Worm (Caenorhabditis elegans) whole organism, L2 larva: Measurements from ENCODE around the gene fbxa-36.

Source experiments
- C34F6.9 ChIP-seq: fragments of 150-350 bp; optimal IDR thresholded peaks from 2 replicates; lab custom pipeline; 2014; ENCODE audit warnings: missing biosample characterization, missing genetic modification characterization
- F13H6.1 ChIP-seq: sonication (generic microtip); optimal IDR thresholded peaks from 2 replicates; lab custom pipeline; 2016; ENCODE audit warnings: missing genetic modification characterization, missing compliant biosample characterization
- R02D3.7 ChIP-seq: fragments of 150-350 bp; optimal IDR thresholded peaks from 2 replicates; lab custom pipeline; 2014; ENCODE audit warnings: missing biosample characterization, missing genetic modification characterization
- Y55F3AM.14 ChIP-seq: fragments of 200-800 bp; sonication (Bioruptor generic); optimal IDR thresholded peaks from 2 replicates; lab custom pipeline; 2018; ENCODE audit warnings: mild to moderate bottlenecking, missing genetic modification characterization, missing compliant biosample characterization
- ZK546.5 ChIP-seq: sonication (generic microtip); optimal IDR thresholded peaks from 2 replicates; lab custom pipeline; 2017; ENCODE audit warnings: missing biosample characterization, missing genetic modification characterization
- alr-1 ChIP-seq: fragments of 150-350 bp; optimal IDR thresholded peaks from 2 replicates; lab custom pipeline; 2014; ENCODE audit warnings: missing biosample characterization, missing genetic modification characterization
- ama-1 ChIP-seq: fragments of 150-350 bp; optimal IDR thresholded peaks from 2 replicates; lab custom pipeline; 2018; ENCODE audit warnings: inconsistent platforms
- blmp-1 ChIP-seq: sonication (generic microtip); optimal IDR thresholded peaks from 2 replicates; lab custom pipeline; 2017; ENCODE audit warnings: missing genetic modification characterization, mild to moderate bottlenecking, missing compliant biosample characterization, antibody characterized with exemption, moderate library complexity; ENCODE audit not compliant: insufficient read depth
- crh-2 ChIP-seq: sonication (generic microtip); optimal IDR thresholded peaks from 2 replicates; lab custom pipeline; 2017; ENCODE audit warnings: missing biosample characterization, missing genetic modification characterization
- elt-1 ChIP-seq: fragments of 150-350 bp; optimal IDR thresholded peaks from 2 replicates; lab custom pipeline; 2014; ENCODE audit warnings: missing biosample characterization, missing genetic modification characterization
- elt-3 ChIP-seq: sonication (generic microtip); optimal IDR thresholded peaks from 2 replicates; lab custom pipeline; 2017; ENCODE audit warnings: missing biosample characterization, missing genetic modification characterization
- fos-1 ChIP-seq: fragments of 150-350 bp; optimal IDR thresholded peaks from 2 replicates; lab custom pipeline; 2014; ENCODE audit warnings: missing biosample characterization, missing genetic modification characterization
- gmeb-1 ChIP-seq: fragments of 150-350 bp; optimal IDR thresholded peaks from 2 replicates; lab custom pipeline; 2014; ENCODE audit warnings: missing biosample characterization, missing genetic modification characterization
- lin-11 ChIP-seq: fragments of 150-350 bp; sonication (generic microtip); optimal IDR thresholded peaks from 2 replicates; lab custom pipeline; 2014; ENCODE audit warnings: missing biosample characterization, missing genetic modification characterization, inconsistent platforms, mixed read lengths
- lin-13 ChIP-seq: fragments of 150-350 bp; optimal IDR thresholded peaks from 2 replicates; lab custom pipeline; 2014; ENCODE audit warnings: missing biosample characterization, missing genetic modification reagents, missing genetic modification characterization
- lin-39 ChIP-seq: fragments of 150-350 bp; optimal IDR thresholded peaks from 2 replicates; lab custom pipeline; 2014; ENCODE audit warnings: missing biosample characterization, missing genetic modification reagents, missing genetic modification characterization
- lsy-2 ChIP-seq, 2 experiments: fragments of 150-350 bp in 1 of 2; sonication (generic microtip) in 1 of 2; optimal IDR thresholded peaks; 2 replicates each; lab custom pipeline; 2014 to 2017; ENCODE audit warnings: missing biosample characterization in 2 of 2, missing genetic modification characterization in 2 of 2
- mab-5 ChIP-seq: fragments of 150-350 bp; optimal IDR thresholded peaks from 2 replicates; lab custom pipeline; 2014; ENCODE audit warnings: missing biosample characterization, missing genetic modification characterization
- mbf-1 ChIP-seq: sonication (generic microtip); optimal IDR thresholded peaks from 2 replicates; lab custom pipeline; 2017; ENCODE audit warnings: missing biosample characterization, missing genetic modification characterization
- mdl-1 ChIP-seq, 2 experiments: fragments of 150-350 bp in 1 of 2; sonication (generic microtip) in 1 of 2; optimal IDR thresholded peaks; 2 replicates each; lab custom pipeline; 2017; ENCODE audit warnings: missing biosample characterization in 2 of 2, missing genetic modification characterization in 2 of 2
- nhr-10 ChIP-seq: sonication (generic microtip); optimal IDR thresholded peaks from 2 replicates; lab custom pipeline; 2017; ENCODE audit warnings: missing biosample characterization, missing genetic modification characterization
- nhr-11 ChIP-seq: fragments of 150-350 bp; optimal IDR thresholded peaks from 2 replicates; lab custom pipeline; 2014; ENCODE audit warnings: missing biosample characterization, missing genetic modification characterization
- nhr-12 ChIP-seq: fragments of 150-350 bp; optimal IDR thresholded peaks from 2 replicates; lab custom pipeline; 2014; ENCODE audit warnings: missing biosample characterization, missing genetic modification characterization
- nhr-129 ChIP-seq: fragments of 150-350 bp; optimal IDR thresholded peaks from 2 replicates; lab custom pipeline; 2014; ENCODE audit warnings: missing biosample characterization, missing genetic modification characterization
- nhr-21 ChIP-seq: fragments of 150-350 bp; optimal IDR thresholded peaks from 2 replicates; lab custom pipeline; 2014; ENCODE audit warnings: missing biosample characterization, missing genetic modification characterization
- nhr-23 ChIP-seq: fragments of 150-350 bp; optimal IDR thresholded peaks from 2 replicates; lab custom pipeline; 2014; ENCODE audit warnings: missing biosample characterization, missing genetic modification reagents, missing genetic modification characterization
- nhr-237 ChIP-seq: fragments of 150-350 bp; optimal IDR thresholded peaks from 2 replicates; lab custom pipeline; 2014; ENCODE audit warnings: missing biosample characterization, missing genetic modification characterization
- nhr-25 ChIP-seq: fragments of 150-350 bp; sonication (generic microtip); optimal IDR thresholded peaks from 3 replicates; lab custom pipeline; 2014; ENCODE audit warnings: missing biosample characterization, missing genetic modification characterization
- nhr-77 ChIP-seq: fragments of 150-350 bp; optimal IDR thresholded peaks from 2 replicates; lab custom pipeline; 2014; ENCODE audit warnings: missing biosample characterization, missing genetic modification characterization
- peb-1 ChIP-seq: fragments of 150-350 bp; optimal IDR thresholded peaks from 2 replicates; lab custom pipeline; 2014; ENCODE audit warnings: missing biosample characterization, missing genetic modification characterization
- sma-3 ChIP-seq: sonication (generic microtip); optimal IDR thresholded peaks from 2 replicates; lab custom pipeline; 2016; ENCODE audit warnings: missing genetic modification reagents, missing genetic modification characterization, missing compliant biosample characterization
- snpc-4 ChIP-seq: fragments of 150-350 bp; optimal IDR thresholded peaks from 2 replicates; lab custom pipeline; 2014; ENCODE audit warnings: missing biosample characterization, missing genetic modification characterization
- unc-39 ChIP-seq: fragments of 150-350 bp; optimal IDR thresholded peaks from 2 replicates; lab custom pipeline; 2014; ENCODE audit warnings: missing biosample characterization, missing genetic modification characterization
- unc-62 ChIP-seq: fragments of 150-350 bp; optimal IDR thresholded peaks from 2 replicates; lab custom pipeline; 2014; ENCODE audit warnings: missing biosample characterization, missing genetic modification reagents, missing genetic modification characterization
- zag-1 ChIP-seq: fragments of 150-350 bp; optimal IDR thresholded peaks from 2 replicates; lab custom pipeline; 2014; ENCODE audit warnings: missing biosample characterization, missing genetic modification characterization
- ztf-4 ChIP-seq: fragments of 150-350 bp; optimal IDR thresholded peaks from 2 replicates; lab custom pipeline; 2014; ENCODE audit warnings: missing biosample characterization, missing genetic modification characterization

The fbxa-36 gene

ce11 chrIII:1303414-1303813 lies 10.4 kb upstream of the fbxa-36 start, which contains the start of gene fbxa-75:
Gene fbxa-75 (plus strand): TSS chrIII:1303714.
- no peak for TF ChIP-seq lsy-2 (tag; optimal IDR thresholded peaks at IDR 0.05; lab: Kevin White, UChicago)
- no peak for TF ChIP-seq nhr-129
- no peak for TF ChIP-seq gmeb-1
- TF ChIP-seq ZK546.5 (tag; lab: Kevin White, UChicago): no peak
- no peak for TF ChIP-seq lin-13
- no peak for TF ChIP-seq F13H6.1 (tag; lab: Kevin White, UChicago)
- no peak for TF ChIP-seq C34F6.9 (tag; lab: Kevin White, UChicago)
- TF ChIP-seq mab-5 (tag; lab: Kevin White, UChicago): no peak
- TF ChIP-seq mbf-1 (tag; lab: Kevin White, UChicago): no peak
- TF ChIP-seq ztf-4 (tag; lab: Kevin White, UChicago): no peak
- no peak for TF ChIP-seq R02D3.7 (tag; lab: Kevin White, UChicago)
- TF ChIP-seq nhr-12: no peak
- no peak for TF ChIP-seq crh-2 (tag; lab: Kevin White, UChicago)
- TF ChIP-seq unc-39 (tag; lab: Kevin White, UChicago): no peak
- no peak for TF ChIP-seq unc-62 (GFP tag; lab: Kevin White, UChicago)
- no peak for TF ChIP-seq elt-1 (tag; lab: Kevin White, UChicago)
- no peak for TF ChIP-seq ama-1 (lab: Kevin White, UChicago)
- no peak for TF ChIP-seq alr-1 (tag; lab: Kevin White, UChicago)
- TF ChIP-seq nhr-77 (tag; lab: Kevin White, UChicago): no peak

ce11 chrIII:1297604-1298003 lies 4.6 kb upstream of the fbxa-36 start, which contains the start of gene fbxa-28:
Gene fbxa-28 (plus strand): TSS chrIII:1297904.
- TF ChIP-seq nhr-25 (tag; lab: Kevin White, UChicago) (no peak), nhr-11 (tag; lab: Kevin White, UChicago) (no peak), unc-39 (tag; lab: Kevin White, UChicago) (no peak), peb-1 (tag; lab: Kevin White, UChicago) (no peak), lin-13 (no peak), nhr-21 (tag; lab: Kevin White, UChicago) (no peak), elt-1 (tag; lab: Kevin White, UChicago) (no peak), nhr-23 (tag; lab: Kevin White, UChicago) (no peak), ztf-4 (tag; lab: Kevin White, UChicago) (no peak), snpc-4 (tag; lab: Kevin White, UChicago) (no peak), nhr-237 (tag; lab: Kevin White, UChicago) (no peak), elt-3 (tag; lab: Kevin White, UChicago) (no peak), R02D3.7 (tag; lab: Kevin White, UChicago) (no peak), F13H6.1 (tag; lab: Kevin White, UChicago) (no peak), lsy-2 (tag; optimal IDR thresholded peaks at IDR 0.05; lab: Kevin White, UChicago) (no peak), lin-11 (tag; lab: Kevin White, UChicago) (no peak), zag-1 (tag; lab: Kevin White, UChicago) (no peak), unc-62 (GFP tag; lab: Kevin White, UChicago) (no peak)

ce11 chrIII:1295149-1295716 lies 2.2 kb upstream of the fbxa-36 start, which contains the start of gene fbxa-35:
Gene fbxa-35 (plus strand): TSS chrIII:1295666.
- TF ChIP-seq fos-1 (tag; lab: Kevin White, UChicago) (peak; percentile 87), lin-39 (tag; lab: Kevin White, UChicago) (no peak), mdl-1 (tag; optimal IDR thresholded peaks at IDR 0.05; lab: Kevin White, UChicago) (no peak)

DNA sequence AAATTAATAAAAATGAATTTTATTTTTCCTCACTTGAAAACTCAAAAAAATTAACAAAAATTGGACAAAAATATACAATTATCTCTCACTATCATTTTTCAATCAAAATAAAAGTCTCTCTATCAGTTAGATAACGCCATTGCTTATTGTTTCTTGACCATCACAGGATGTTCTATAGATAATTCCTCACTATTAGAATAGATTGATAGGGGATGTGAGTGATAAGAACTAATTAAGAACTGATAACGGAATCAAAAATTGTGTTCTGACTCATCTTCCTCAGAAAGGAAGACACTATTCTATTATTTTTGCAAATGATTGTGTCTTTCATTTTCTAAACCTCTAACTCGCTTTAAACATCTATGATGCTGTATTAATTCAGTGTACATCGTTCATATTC lies 3.9 kb downstream of the fbxa-36 start:
- TF ChIP-seq blmp-1 (tag; lab: Kevin White, UChicago) (no peak), fos-1 (tag; lab: Kevin White, UChicago) (peak; percentile 70)

ce11 chrIII:1288473-1289056 lies 4.5 kb downstream of the fbxa-36 start, which contains the start of gene fbxa-50:
Gene fbxa-50 (minus strand): TSS chrIII:1288523.
- no peak for TF ChIP-seq Y55F3AM.14
- TF ChIP-seq nhr-10 (tag; lab: Kevin White, UChicago): no peak
- TF ChIP-seq nhr-129: peak; percentile 64
- TF ChIP-seq elt-1 (tag; lab: Kevin White, UChicago): no peak
- no peak for TF ChIP-seq unc-39 (tag; lab: Kevin White, UChicago)
- no peak for TF ChIP-seq unc-62 (GFP tag; lab: Kevin White, UChicago)
- no peak for TF ChIP-seq sma-3 (GFP tag; lab: Kevin White, UChicago)
- no peak for TF ChIP-seq C34F6.9 (tag; lab: Kevin White, UChicago)
